Fruit fly (Drosophila melanogaster): ENCODE data around the gene Acp24A4.

Gene Acp24A4

dm6 chr2L:3703260-3703659 lies 9.6 kb upstream of the Acp24A4 start, which contains the start of gene CG2816 (continued):
- TF ChIP-seq Dp (GFP tag; optimal IDR thresholded peaks at IDR 0.05) (no peak), BtbVII (GFP tag; optimal IDR thresholded peaks at IDR 0.05) (peak; percentile 33), Sox100B (GFP tag; optimal IDR thresholded peaks at IDR 0.05) (peak; percentile 4), Stat92E (GFP tag; optimal IDR thresholded peaks at IDR 0.05) (no peak), CG11560 (tag; IDR thresholded peaks at IDR 0.05) (peak; percentile 75), chn (GFP tag; optimal IDR thresholded peaks at IDR 0.05) (peak; percentile 25), CG2202 (tag; optimal IDR thresholded peaks at IDR 0.05) (no peak), tap (tag; optimal IDR thresholded peaks at IDR 0.05) (peak; percentile 24), Trl (optimal IDR thresholded peaks at IDR 0.05) (no peak), Trl (GFP tag; optimal IDR thresholded peaks at IDR 0.05) (peak; percentile 26), bab2 (GFP tag; optimal IDR thresholded peaks at IDR 0.05) (peak; percentile 0), CG18619 (GFP tag; optimal IDR thresholded peaks at IDR 0.05) (peak; percentile 65), HLH3B (GFP tag; IDR thresholded peaks at IDR 0.05) (peak; percentile 57), cas (GFP tag; IDR thresholded peaks at IDR 0.05) (peak; percentile 75; the same call in 1 of the 2 replicates), CG7839 (tag; optimal IDR thresholded peaks at IDR 0.05) (peak; percentile 71), CG14050 (GFP tag; IDR thresholded peaks at IDR 0.05) (peak; percentile 24; the same call in 1 of the 3 replicates), CG7271 (tag; optimal IDR thresholded peaks at IDR 0.05) (no peak), CG1603 (tag; optimal IDR thresholded peaks at IDR 0.05) (peak; percentile 51), Dref (GFP tag; IDR thresholded peaks at IDR 0.05) (0 out of 2 replicates have a peak, but pooled peaks have one; percentile 25), fd96Cb (tag; optimal IDR thresholded peaks at IDR 0.05) (peak; percentile 6), CG30431 (GFP tag; optimal IDR thresholded peaks at IDR 0.05) (peak; percentile 6), org-1 (GFP tag; optimal IDR thresholded peaks at IDR 0.05) (peak; percentile 34), CG14441 (GFP tag; IDR thresholded peaks at IDR 0.05) (peak; percentile 63; the same call in 1 of the 2 replicates), CG12659 (GFP tag; optimal IDR thresholded peaks at IDR 0.05) (peak; percentile 66), dpn (GFP tag; optimal IDR thresholded peaks at IDR 0.05) (peak; percentile 63 to 79), Doc2 (GFP tag; IDR thresholded peaks at IDR 0.05) (no peak), Ptx1 (GFP tag; IDR thresholded peaks at IDR 0.05) (peak; percentile 85), CG11247 (GFP tag; IDR thresholded peaks at IDR 0.05) (peak; percentile 89), HmgZ (tag; optimal IDR thresholded peaks at IDR 0.05) (peak; percentile 40), ara (GFP tag; IDR thresholded peaks at IDR 0.05) (0 out of 2 replicates have a peak, but pooled peaks have one; percentile 27), Drgx (GFP tag; IDR thresholded peaks at IDR 0.05) (peak; percentile 92; the same call in 1 of the 2 replicates), CG10321 (GFP tag; IDR thresholded peaks at IDR 0.05) (0 out of 2 replicates have a peak, but pooled peaks have one; percentile 13), trh (GFP tag; optimal IDR thresholded peaks at IDR 0.05) (no peak), MBD-R2 (GFP tag; IDR thresholded peaks at IDR 0.05) (peak; percentile 18; the same call in 1 of the 2 replicates), Atf3 (GFP tag; optimal IDR thresholded peaks at IDR 0.05) (peak; percentile 26), vfl (GFP tag; optimal IDR thresholded peaks at IDR 0.05) (peak; percentile 89), CG11093 (GFP tag; IDR thresholded peaks at IDR 0.05) (no peak), dmrt99B (tag; optimal IDR thresholded peaks at IDR 0.05) (peak; percentile 48), mam (GFP tag; optimal IDR thresholded peaks at IDR 0.05) (peak; percentile 96), Atf6 (GFP tag; IDR thresholded peaks at IDR 0.05) (peak; percentile 68), oc (tag; optimal IDR thresholded peaks at IDR 0.05) (no peak), CG13775 (GFP tag; optimal IDR thresholded peaks at IDR 0.05) (peak; percentile 26), CG12299 (tag; optimal IDR thresholded peaks at IDR 0.05) (peak; percentile 63), CG31388 (GFP tag; optimal IDR thresholded peaks at IDR 0.05) (no peak), danr (GFP tag; IDR thresholded peaks at IDR 0.05) (no peak), CG14014 (GFP tag; IDR thresholded peaks at IDR 0.05) (peak; percentile 92), lola (GFP tag; optimal IDR thresholded peaks at IDR 0.05) (no peak), CG9727 (GFP tag; optimal IDR thresholded peaks at IDR 0.05) (no peak), her (GFP tag; optimal IDR thresholded peaks at IDR 0.05) (peak; percentile 84), Chrac-16 (GFP tag; optimal IDR thresholded peaks at IDR 0.05) (peak; percentile 60), Dek (tag; optimal IDR thresholded peaks at IDR 0.05) (peak; percentile 76)

Measured in whole organism, embryonic.